Fruit fly (Drosophila melanogaster): ENCODE results near the gene RpL3.

- TF ChIP-seq Bteb2 (GFP tag; optimal IDR thresholded peaks at IDR 0.05) (no peak), en (GFP tag; optimal IDR thresholded peaks at IDR 0.05) (no peak), psq (GFP tag; optimal IDR thresholded peaks at IDR 0.05) (no peak), cad (GFP tag; optimal IDR thresholded peaks at IDR 0.05) (no peak), CG18764 (GFP tag; optimal IDR thresholded peaks at IDR 0.05) (no peak), CG14014 (GFP tag; IDR thresholded peaks at IDR 0.05) (no peak), CG4404 (GFP tag; IDR thresholded peaks at IDR 0.05) (no peak; the same call in 1 of the 2 replicates), CG17612 (GFP tag; IDR thresholded peaks at IDR 0.05) (no peak)
Measured at dm6 chr3R:11200042-11200884, 21.4 kb upstream of the RpL3 start.
